Comparison of ENCODE assay signal across 1 fruit fly cellular context in the genomic region with DNA sequence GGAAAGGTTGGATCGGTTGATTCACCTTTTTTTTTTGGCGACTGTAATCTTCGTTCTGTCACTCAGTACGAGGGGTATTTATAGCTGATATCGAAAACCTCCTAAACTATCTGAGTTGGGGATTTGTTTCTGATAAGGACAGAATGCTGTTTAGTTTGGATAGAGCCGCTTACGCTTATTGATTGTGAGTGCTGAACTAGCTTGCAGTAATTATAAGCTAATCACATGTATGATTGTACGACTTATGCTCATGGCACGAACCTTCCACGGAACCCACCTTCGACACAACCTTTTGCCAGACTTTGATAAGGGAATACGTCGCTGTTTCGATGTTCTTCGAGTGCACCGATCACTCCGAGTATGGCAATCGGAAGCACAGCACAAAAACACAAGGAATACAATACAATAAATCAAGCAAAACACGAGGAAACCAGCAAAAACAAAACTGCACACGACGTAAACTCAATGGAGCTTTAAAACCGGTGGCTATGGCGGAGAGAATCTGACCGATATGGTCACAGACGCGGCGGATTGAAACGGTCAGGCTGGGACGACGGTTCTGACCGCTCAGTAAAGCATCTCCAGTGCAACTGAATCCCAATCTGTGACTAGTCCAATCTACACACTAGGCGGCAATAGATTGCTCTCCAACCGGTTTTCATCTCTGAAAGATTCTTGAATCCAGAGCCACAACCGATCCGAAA.
TF ChIP-seq lines count a peak whose summit lies in the region.

TSS of gene psh (minus strand) at position 566 of the 704 bp plus-strand sequence.

TF ChIP-seq in whole organism, prepupa, 60 proteins besides CTCF, POLR2A, EP300 and RAD21 (continued from another document):
- peak; percentile 20 for TF ChIP-seq CG9139 (GFP tag; optimal IDR thresholded peaks at IDR 0.05; lab: Kevin White, UChicago)
- TF ChIP-seq CG11762 (GFP tag; optimal IDR thresholded peaks at IDR 0.05; lab: Kevin White, UChicago; ENCODE audit: insufficient read depth) = no peak
- TF ChIP-seq Met (GFP tag; optimal IDR thresholded peaks at IDR 0.05; lab: Kevin White, UChicago) = no peak
- TF ChIP-seq CG6808 (GFP tag; optimal IDR thresholded peaks at IDR 0.05; lab: Kevin White, UChicago) = peak; percentile 13
- no peak for TF ChIP-seq topi (GFP tag; optimal IDR thresholded peaks at IDR 0.05; lab: Kevin White, UChicago)
- TF ChIP-seq svp (GFP tag; lab: Kevin White, UChicago) = peak; percentile 98
